Fruit fly (Drosophila melanogaster) whole organism, prepupa: ENCODE data around the gene Dhfr.

Experiments used
- Blimp-1 ChIP-seq: fragments of 200-800 bp; sonication (Bioruptor generic); optimal IDR thresholded peaks from 3 replicates; lab custom pipeline; 2017; ENCODE audit warnings: missing biosample characterization, missing genetic modification characterization, mild to moderate bottlenecking, moderate library complexity, missing genetic modification reagents
- CG10631 ChIP-seq: fragments of 200-800 bp; sonication (Bioruptor generic); optimal IDR thresholded peaks from 2 replicates; lab custom pipeline; 2016; ENCODE audit warnings: missing biosample characterization, missing genetic modification characterization
- CG10669 ChIP-seq: fragments of 200-800 bp; sonication (Bioruptor generic); optimal IDR thresholded peaks from 3 replicates; lab custom pipeline; 2018; ENCODE audit warnings: missing biosample characterization, mild to moderate bottlenecking, missing genetic modification characterization, moderate library complexity
- CG11294 ChIP-seq: fragments of 200-800 bp; sonication (Bioruptor generic); IDR thresholded peaks from 2 replicates; pipeline ENCODE4 v1.3.6; 2022; ENCODE audit warnings: missing biosample characterization, missing genetic modification characterization
- CG11762 ChIP-seq: fragments of 200-800 bp; sonication (Bioruptor generic); optimal IDR thresholded peaks from 3 replicates; lab custom pipeline; 2016; ENCODE audit warnings: missing biosample characterization, missing genetic modification characterization; ENCODE audit not compliant: insufficient read depth
- CG11902 ChIP-seq: fragments of 200-800 bp; sonication (Bioruptor generic); optimal IDR thresholded peaks from 3 replicates; lab custom pipeline; 2016; ENCODE audit warnings: missing biosample characterization, missing genetic modification characterization
- CG15336 ChIP-seq: fragments of 200-800 bp; sonication (Bioruptor generic); IDR thresholded peaks from 2 replicates; pipeline ENCODE4 v1.3.6; 2022; ENCODE audit warnings: missing biosample characterization, missing genetic modification characterization
- CG1621 ChIP-seq: fragments of 200-800 bp; sonication (Bioruptor generic); optimal IDR thresholded peaks from 3 replicates; lab custom pipeline; 2018; ENCODE audit warnings: missing biosample characterization, mild to moderate bottlenecking, missing genetic modification characterization
- CG16779 ChIP-seq: fragments of 200-800 bp; sonication (Bioruptor generic); optimal IDR thresholded peaks from 3 replicates; lab custom pipeline; 2017; ENCODE audit warnings: missing biosample characterization, mild to moderate bottlenecking, missing genetic modification characterization
- CG3032 ChIP-seq: fragments of 200-800 bp; optimal IDR thresholded peaks from 2 replicates; lab custom pipeline; 2019; ENCODE audit warnings: missing biosample characterization, mild to moderate bottlenecking, missing genetic modification characterization, moderate library complexity
- CG32006 ChIP-seq: fragments of 200-800 bp; sonication (Bioruptor generic); optimal IDR thresholded peaks from 3 replicates; lab custom pipeline; 2017; ENCODE audit warnings: missing biosample characterization, mild to moderate bottlenecking, missing genetic modification characterization
- CG3919 ChIP-seq: fragments of 200-800 bp; sonication (Bioruptor generic); optimal IDR thresholded peaks from 3 replicates; lab custom pipeline; 2016; ENCODE audit warnings: missing biosample characterization, missing genetic modification characterization
- CG4318 ChIP-seq: fragments of 200-800 bp; sonication (Bioruptor generic); optimal IDR thresholded peaks from 3 replicates; lab custom pipeline; 2017; ENCODE audit warnings: missing biosample characterization, mild to moderate bottlenecking, missing genetic modification characterization
- CG6276 ChIP-seq: fragments of 200-800 bp; sonication (Bioruptor generic); optimal IDR thresholded peaks from 2 replicates; lab custom pipeline; 2017; ENCODE audit warnings: missing biosample characterization, mild to moderate bottlenecking, missing genetic modification characterization
- CG6792 ChIP-seq: fragments of 200-800 bp; sonication (Bioruptor generic); optimal IDR thresholded peaks from 3 replicates; lab custom pipeline; 2016; ENCODE audit warnings: missing biosample characterization, missing genetic modification characterization
- CG6854 ChIP-seq: fragments of 200-800 bp; sonication (Bioruptor generic); optimal IDR thresholded peaks from 2 replicates; lab custom pipeline; 2017; ENCODE audit warnings: missing biosample characterization, mild to moderate bottlenecking, missing genetic modification characterization
- CG7368 ChIP-seq: fragments of 200-800 bp; sonication (Bioruptor generic); optimal IDR thresholded peaks from 3 replicates; lab custom pipeline; 2016; ENCODE audit warnings: missing biosample characterization, missing genetic modification characterization
- CG8119 ChIP-seq: fragments of 200-800 bp; sonication (Bioruptor generic); IDR thresholded peaks from 3 replicates; pipeline ENCODE4 v1.3.6; 2022; ENCODE audit warnings: missing biosample characterization, missing genetic modification characterization
- CG8319 ChIP-seq: fragments of 200-800 bp; sonication (Bioruptor generic); optimal IDR thresholded peaks from 3 replicates; lab custom pipeline; 2016; ENCODE audit warnings: missing biosample characterization, missing genetic modification characterization
- CG9139 ChIP-seq: fragments of 200-800 bp; sonication (Bioruptor generic); optimal IDR thresholded peaks from 3 replicates; lab custom pipeline; 2017; ENCODE audit warnings: missing biosample characterization, mild to moderate bottlenecking, missing genetic modification characterization
- Eip75B ChIP-seq: fragments of 200-800 bp; sonication (Bioruptor generic); optimal IDR thresholded peaks from 3 replicates; lab custom pipeline; 2016; ENCODE audit warnings: missing biosample characterization, missing genetic modification characterization
- Eip78C ChIP-seq: fragments of 200-800 bp; sonication (Bioruptor generic); peaks from one replicate; lab custom pipeline; 2016; ENCODE audit warnings: missing biosample characterization, missing genetic modification characterization
- Ets21C ChIP-seq: fragments of 200-800 bp; sonication (Bioruptor generic); optimal IDR thresholded peaks from 3 replicates; lab custom pipeline; 2016; ENCODE audit warnings: missing biosample characterization, missing genetic modification characterization
- Gug ChIP-seq: fragments of 200-800 bp; sonication (Bioruptor generic); IDR thresholded peaks from 2 replicates; pipeline ENCODE4 v1.3.6; 2022; ENCODE audit warnings: missing biosample characterization, missing genetic modification characterization
- Hr39 ChIP-seq: fragments of 200-800 bp; sonication (Bioruptor generic); optimal IDR thresholded peaks from 2 replicates; lab custom pipeline; 2016; ENCODE audit warnings: missing biosample characterization, missing genetic modification characterization
- Hr4 ChIP-seq: fragments of 200-800 bp; sonication (Bioruptor generic); optimal IDR thresholded peaks from 3 replicates; lab custom pipeline; 2016; ENCODE audit warnings: missing biosample characterization, missing genetic modification characterization
- Lpt ChIP-seq: fragments of 200-800 bp; sonication (Bioruptor generic); optimal IDR thresholded peaks from 3 replicates; lab custom pipeline; 2016; ENCODE audit warnings: missing biosample characterization, missing genetic modification characterization
- OdsH ChIP-seq: fragments of 200-800 bp; sonication (Bioruptor generic); optimal IDR thresholded peaks from 3 replicates; lab custom pipeline; 2016; ENCODE audit warnings: missing biosample characterization, missing genetic modification characterization
- Smox ChIP-seq: fragments of 200-800 bp; sonication (Bioruptor generic); optimal IDR thresholded peaks from 3 replicates; lab custom pipeline; 2016; ENCODE audit warnings: missing biosample characterization, missing genetic modification characterization
- Sox14 ChIP-seq: fragments of 200-800 bp; sonication (Bioruptor generic); optimal IDR thresholded peaks from 3 replicates; lab custom pipeline; 2016; ENCODE audit warnings: missing biosample characterization, missing genetic modification characterization
- Sox15 ChIP-seq: fragments of 200-800 bp; sonication (Bioruptor generic); optimal IDR thresholded peaks from 3 replicates; lab custom pipeline; 2016; ENCODE audit warnings: missing biosample characterization, missing genetic modification characterization
- achi ChIP-seq: fragments of 200-800 bp; sonication (Bioruptor generic); optimal IDR thresholded peaks from 3 replicates; lab custom pipeline; 2016; ENCODE audit warnings: missing biosample characterization, missing genetic modification characterization
- cyc ChIP-seq: fragments of 200-800 bp; sonication (Bioruptor generic); optimal IDR thresholded peaks from 3 replicates; lab custom pipeline; 2016; ENCODE audit warnings: missing biosample characterization, missing genetic modification characterization
- dac ChIP-seq: fragments of 200-800 bp; sonication (Bioruptor generic); optimal IDR thresholded peaks from 2 replicates; lab custom pipeline; 2017; ENCODE audit warnings: missing biosample characterization, mild to moderate bottlenecking, missing genetic modification characterization
- eg ChIP-seq: fragments of 200-800 bp; sonication (Bioruptor generic); IDR thresholded peaks from 3 replicates; pipeline ENCODE4 v1.3.6; 2022; ENCODE audit warnings: missing biosample characterization, missing genetic modification characterization
- esn ChIP-seq: fragments of 200-800 bp; sonication (Bioruptor generic); optimal IDR thresholded peaks from 2 replicates; lab custom pipeline; 2016; ENCODE audit warnings: missing biosample characterization, mild to moderate bottlenecking, missing genetic modification characterization, moderate library complexity
- fd85E ChIP-seq: fragments of 200-800 bp; sonication (Bioruptor generic); optimal IDR thresholded peaks from 3 replicates; lab custom pipeline; 2016; ENCODE audit warnings: missing biosample characterization, missing genetic modification characterization
- fkh ChIP-seq: fragments of 200-800 bp; sonication (Bioruptor generic); optimal IDR thresholded peaks from 3 replicates; lab custom pipeline; 2017; ENCODE audit warnings: missing biosample characterization, mild to moderate bottlenecking, missing genetic modification characterization, moderate library complexity
- lz ChIP-seq: fragments of 200-800 bp; sonication (Bioruptor generic); optimal IDR thresholded peaks from 3 replicates; lab custom pipeline; 2016; ENCODE audit warnings: missing biosample characterization, missing genetic modification characterization
- salr ChIP-seq, 2 experiments: fragments of 200-800 bp; sonication (Bioruptor generic); optimal IDR thresholded peaks; 3 replicates each; lab custom pipeline; 2016 to 2018; ENCODE audit warnings: missing biosample characterization in 2 of 2, missing genetic modification characterization in 2 of 2, mild to moderate bottlenecking in 1 of 2
- spab ChIP-seq: fragments of 200-800 bp; sonication (Bioruptor generic); optimal IDR thresholded peaks from 2 replicates; lab custom pipeline; 2017; ENCODE audit warnings: missing biosample characterization, mild to moderate bottlenecking, missing genetic modification characterization, missing genetic modification reagents
- ss ChIP-seq, 2 experiments: fragments of 200-800 bp; sonication (Bioruptor generic); optimal IDR thresholded peaks; 2 replicates in 1 of 2; 3 replicates in 1 of 2; lab custom pipeline; 2017 to 2018; ENCODE audit warnings: mild to moderate bottlenecking in 2 of 2, missing biosample characterization in 2 of 2, missing genetic modification characterization in 2 of 2, moderate library complexity in 1 of 2
- topi ChIP-seq: fragments of 200-800 bp; sonication (Bioruptor generic); optimal IDR thresholded peaks from 3 replicates; lab custom pipeline; 2016; ENCODE audit warnings: missing biosample characterization, missing genetic modification characterization

Dhfr gene

DNA sequence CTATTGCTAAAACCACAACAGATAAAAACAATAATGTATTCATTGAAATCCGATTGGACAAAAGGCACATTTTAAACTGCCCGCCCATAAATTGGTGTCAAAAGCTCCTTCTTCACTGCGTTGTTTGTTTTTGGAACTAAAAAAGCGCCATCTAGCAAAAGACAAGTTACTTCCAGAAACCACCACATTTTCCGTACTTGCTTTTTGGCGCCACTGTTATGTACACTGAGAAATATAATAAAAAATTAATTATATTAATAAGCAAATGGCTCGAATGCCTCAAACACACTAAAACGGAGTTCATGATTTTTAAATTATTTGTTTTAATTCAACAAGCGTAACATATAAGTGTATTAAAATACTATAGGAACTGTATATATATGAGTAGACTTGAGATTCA is 16.4 kb downstream of the Dhfr start (continued):
- TF ChIP-seq CG16779 (tag; lab: Kevin White, UChicago) (peak; percentile 15), Blimp-1 (GFP tag; lab: Kevin White, UChicago) (no peak), Hr39 (GFP tag; lab: Kevin White, UChicago) (peak; percentile 71), Ets21C (peak; percentile 19), Smox (GFP tag; lab: Kevin White, UChicago) (peak; percentile 56), CG3919 (GFP tag; lab: Kevin White, UChicago) (peak; percentile 80), Hr4 (GFP tag; lab: Kevin White, UChicago) (peak; percentile 62), CG9139 (peak; percentile 11), ss (GFP tag; optimal IDR thresholded peaks at IDR 0.05; lab: Kevin White, UChicago) (peak in 1 of 2 experiments; percentile 3), Eip75B (GFP tag; lab: Kevin White, UChicago) (peak; percentile 66), Sox14 (GFP tag; lab: Kevin White, UChicago) (peak; percentile 59), CG10669 (GFP tag; lab: Kevin White, UChicago) (peak; percentile 72), CG32006 (GFP tag; lab: Kevin White, UChicago) (peak; percentile 72)

dm6 chr3R:16498859-16499258 is 17.9 kb downstream of the Dhfr start, which contains the start of gene Gr89a:
Gr89a (minus strand) TSS chr3R:16498959.
- no peak for TF ChIP-seq esn (GFP tag; lab: Kevin White, UChicago)
- no peak for TF ChIP-seq CG6792 (GFP tag; lab: Kevin White, UChicago)
- no peak for TF ChIP-seq lz (GFP tag; lab: Kevin White, UChicago)
- no peak for TF ChIP-seq Eip75B (GFP tag; lab: Kevin White, UChicago)

DNA sequence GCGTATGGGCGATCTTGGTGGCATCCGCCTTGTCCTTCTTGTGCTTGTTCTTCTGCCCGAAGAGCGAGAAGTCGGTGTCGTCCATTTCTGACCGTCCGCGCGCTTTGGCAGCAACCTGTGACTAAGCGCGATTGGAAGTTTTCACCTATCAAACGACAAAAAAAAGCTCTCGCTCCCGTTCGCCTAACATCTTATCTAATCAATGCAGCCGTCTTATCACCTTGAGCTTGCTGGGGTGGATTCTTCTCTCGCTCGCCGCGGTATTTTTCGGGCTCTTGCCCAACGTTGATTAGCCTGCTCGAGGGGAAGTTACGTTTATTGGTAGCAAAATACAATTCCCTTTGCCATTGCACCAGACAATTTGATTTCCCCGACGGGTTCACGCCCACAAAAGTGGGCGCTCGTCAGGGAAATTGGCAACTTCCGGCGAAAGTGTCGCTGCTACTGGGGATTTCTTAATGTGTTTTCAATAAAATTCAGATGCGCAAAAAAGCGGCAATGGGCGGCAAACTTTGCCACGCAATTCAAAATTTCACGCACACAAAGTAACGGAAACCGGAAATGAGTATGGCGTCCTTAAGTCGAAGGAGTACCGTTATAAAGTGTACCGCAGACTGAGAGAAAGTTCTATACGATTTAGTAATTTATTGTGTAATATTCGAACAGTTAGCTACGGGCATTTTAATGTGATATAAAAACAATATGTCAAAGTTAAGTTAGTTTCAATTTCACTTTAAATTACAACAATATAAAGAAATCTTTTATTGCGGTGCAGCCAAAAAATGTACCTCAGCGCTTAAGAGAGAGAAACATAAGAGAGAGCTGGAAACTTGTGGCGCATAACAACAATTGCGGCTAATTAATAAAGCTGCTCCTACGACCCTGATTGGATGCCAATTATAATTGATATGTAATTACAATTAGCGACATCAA is 20.2 kb downstream of the Dhfr start, which contains the start of gene Decay:
Gene Decay, minus strand, starts transcription at position 132 of the 933 bp plus-strand sequence.
- TF ChIP-seq Hr4 (GFP tag; lab: Kevin White, UChicago) (peak; percentile 61), CG8119 (GFP tag; lab: Robert Waterston, UW) (peak; percentile 58; the same call in 2 of the 3 replicates), CG11294 (GFP tag; lab: Robert Waterston, UW) (no peak), achi (peak; percentile 46), Sox15 (GFP tag; lab: Kevin White, UChicago) (no peak), spab (GFP tag; lab: Kevin White, UChicago) (no peak), esn (GFP tag; lab: Kevin White, UChicago) (peak; percentile 73), CG7368 (peak; percentile 26), salr (GFP tag; optimal IDR thresholded peaks at IDR 0.05; lab: Kevin White, UChicago) (peak in 1 of 2 experiments; percentile 15), CG10669 (GFP tag; lab: Kevin White, UChicago) (no peak), CG3032 (no peak), dac (GFP tag; lab: Kevin White, UChicago) (no peak), Eip78C (GFP tag; lab: Kevin White, UChicago) (peak; percentile 87), CG11902 (GFP tag; lab: Kevin White, UChicago) (no peak), Sox14 (GFP tag; lab: Kevin White, UChicago) (peak; percentile 50), CG6276 (GFP tag; lab: Kevin White, UChicago) (no peak), CG10631 (GFP tag; lab: Kevin White, UChicago) (peak; percentile 26), Blimp-1 (GFP tag; lab: Kevin White, UChicago) (peak; percentile 3), CG16779 (tag; lab: Kevin White, UChicago) (no peak), eg (GFP tag; lab: Robert Waterston, UW) (no peak), Eip75B (GFP tag; lab: Kevin White, UChicago) (peak; percentile 39), Ets21C (peak; percentile 45), OdsH (GFP tag; lab: Kevin White, UChicago) (peak; percentile 52), CG3919 (GFP tag; lab: Kevin White, UChicago) (peak; percentile 63), CG8319 (GFP tag; lab: Kevin White, UChicago) (no peak), CG6854 (GFP tag; lab: Kevin White, UChicago) (peak; percentile 5), CG4318 (no peak), Smox (GFP tag; lab: Kevin White, UChicago) (peak; percentile 53), CG15336 (GFP tag; lab: Robert Waterston, UW) (peak; percentile 52), fkh (GFP tag; lab: Kevin White, UChicago) (no peak), fd85E (GFP tag; lab: Kevin White, UChicago) (no peak), cyc (GFP tag; lab: Kevin White, UChicago) (peak; percentile 37), ss (GFP tag; optimal IDR thresholded peaks at IDR 0.05; lab: Kevin White, UChicago) (no peak), Hr39 (GFP tag; lab: Kevin White, UChicago) (peak; percentile 55), topi (GFP tag; lab: Kevin White, UChicago) (peak; percentile 65), Gug (GFP tag; lab: Robert Waterston, UW) (no peak), CG11762 (GFP tag; lab: Kevin White, UChicago) (no peak), CG1621 (no peak), Lpt (GFP tag; lab: Kevin White, UChicago) (no peak)
